Fruit fly (Drosophila melanogaster) S2 (cell line): Measurements from ENCODE around the gene Sytalpha.

Experiments used
- CG8478 ChIP-seq: fragments of >200 bp; optimal IDR thresholded peaks from 2 replicates; lab custom pipeline; 2018
- CTCF ChIP-seq, 2 experiments: fragments of >200 bp; optimal IDR thresholded peaks; 2 replicates each; lab custom pipeline; 2018

DNA sequence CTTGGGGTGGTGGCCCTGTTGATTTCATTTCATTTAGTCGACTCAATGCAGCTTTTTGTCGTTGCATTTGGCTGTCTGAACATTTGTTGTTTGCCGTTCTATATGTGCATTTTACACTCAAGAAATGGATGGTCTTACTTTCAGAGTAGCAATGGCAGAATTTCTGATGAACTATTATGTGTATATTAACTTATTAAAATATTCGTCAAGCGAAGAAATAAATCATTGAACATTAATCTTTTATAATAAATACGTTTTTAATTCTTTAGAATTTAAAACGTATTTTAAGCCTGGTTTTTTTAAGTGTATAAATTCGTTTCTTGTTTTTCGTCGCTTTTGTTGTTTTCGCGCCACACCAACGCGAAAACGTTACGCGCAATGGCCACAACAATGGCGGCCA lies 19.0 kb upstream of the Sytalpha start:
- TF ChIP-seq CTCF (optimal IDR thresholded peaks at IDR 0.05; lab: Kevin White, UChicago) = no peak
- TF ChIP-seq CG8478 = no peak
